Worm (Caenorhabditis elegans) whole organism, young adult: ENCODE results near the gene col-73.

ENCODE experiments used
- C17E4.6 ChIP-seq: fragments of 200-800 bp; sonication (Bioruptor generic); IDR thresholded peaks from 2 replicates; pipeline ENCODE4 v1.3.6; 2022; ENCODE audit warnings: missing genetic modification reagents, missing genetic modification characterization, missing compliant biosample characterization
- D2030.7 ChIP-seq: fragments of 200-800 bp; sonication (Bioruptor generic); IDR thresholded peaks from 2 replicates; pipeline ENCODE4 v1.3.6; 2022; ENCODE audit warnings: missing genetic modification reagents, missing genetic modification characterization, missing compliant biosample characterization
- F33H1.4 ChIP-seq: fragments of 200-800 bp; sonication (Bioruptor generic); IDR thresholded peaks from 2 replicates; pipeline ENCODE4 v1.3.6; 2022; ENCODE audit warnings: missing genetic modification reagents, missing genetic modification characterization, missing compliant biosample characterization
- F37B4.10 ChIP-seq: fragments of 200-800 bp; sonication (Bioruptor generic); IDR thresholded peaks from 2 replicates; pipeline ENCODE4 v1.3.6; 2022; ENCODE audit warnings: missing genetic modification characterization, missing compliant biosample characterization
- F39B2.1 ChIP-seq: fragments of 200-800 bp; sonication (Bioruptor generic); IDR thresholded peaks from 2 replicates; pipeline ENCODE4 v1.3.6; 2022; ENCODE audit warnings: missing genetic modification reagents, missing genetic modification characterization, missing compliant biosample characterization
- F49E8.2 ChIP-seq: sonication (generic microtip); optimal IDR thresholded peaks from 3 replicates; lab custom pipeline; 2017; ENCODE audit warnings: missing genetic modification characterization, mild to moderate bottlenecking, missing compliant biosample characterization, antibody characterized with exemption, moderate library complexity; ENCODE audit not compliant: insufficient read depth
- F57C9.4 ChIP-seq: sonication (generic microtip); optimal IDR thresholded peaks from 2 replicates; lab custom pipeline; 2017; ENCODE audit warnings: mild to moderate bottlenecking, missing genetic modification characterization, missing compliant biosample characterization
- K11D2.4 ChIP-seq: fragments of 200-800 bp; sonication (Bioruptor generic); IDR thresholded peaks from 2 replicates; pipeline ENCODE4 v1.3.6; 2022; ENCODE audit warnings: missing genetic modification reagents, missing genetic modification characterization, missing compliant biosample characterization
- Y67H2A.10 ChIP-seq: fragments of 200-800 bp; sonication (Bioruptor generic); conservative IDR thresholded peaks from 2 replicates; pipeline ENCODE4 v1.3.6; 2022; ENCODE audit warnings: missing genetic modification reagents, missing genetic modification characterization, missing compliant biosample characterization
- attf-5 ChIP-seq: fragments of 200-800 bp; sonication (Bioruptor generic); optimal IDR thresholded peaks from 2 replicates; lab custom pipeline; 2018; ENCODE audit warnings: mild to moderate bottlenecking, missing genetic modification characterization, missing compliant biosample characterization
- cebp-1 ChIP-seq, 2 experiments: fragments of 200-800 bp in 1 of 2; sonication (Bioruptor generic) in 1 of 2; sonication (generic microtip) in 1 of 2; IDR thresholded peaks in 1 of 2; optimal IDR thresholded peaks in 1 of 2; 2 replicates each; pipeline versions ENCODE4 v1.3.6 to Lab custom; 2017 to 2022; ENCODE audit warnings: missing compliant biosample characterization in 2 of 2, missing genetic modification characterization in 2 of 2, mild to moderate bottlenecking in 1 of 2, missing genetic modification reagents in 1 of 2, moderate library complexity in 1 of 2
- cebp-2 ChIP-seq: fragments of 200-800 bp; sonication (Bioruptor generic); IDR thresholded peaks from 2 replicates; pipeline ENCODE4 v1.3.6; 2022; ENCODE audit warnings: missing genetic modification characterization, missing compliant biosample characterization
- ceh-27 ChIP-seq: fragments of 200-800 bp; sonication (Bioruptor generic); optimal IDR thresholded peaks from 2 replicates; lab custom pipeline; 2018; ENCODE audit warnings: mild to moderate bottlenecking, missing genetic modification characterization, moderate library complexity, missing compliant biosample characterization
- ceh-58 ChIP-seq: fragments of 200-800 bp; sonication (Bioruptor generic); IDR thresholded peaks from 2 replicates; pipeline ENCODE4 v1.3.6; 2022; ENCODE audit warnings: missing genetic modification characterization, missing compliant biosample characterization
- ceh-79 ChIP-seq: sonication (generic microtip); optimal IDR thresholded peaks from 2 replicates; lab custom pipeline; 2017; ENCODE audit warnings: mild to moderate bottlenecking, missing genetic modification characterization, missing compliant biosample characterization
- ceh-91 ChIP-seq: fragments of 200-800 bp; sonication (Bioruptor generic); IDR thresholded peaks from 2 replicates; pipeline ENCODE4 v1.3.6; 2022; ENCODE audit warnings: missing genetic modification reagents, missing genetic modification characterization, missing compliant biosample characterization
- dox-1 ChIP-seq: fragments of 200-800 bp; sonication (Bioruptor generic); IDR thresholded peaks from 2 replicates; pipeline ENCODE4 v1.3.6; 2022; ENCODE audit warnings: missing genetic modification reagents, missing genetic modification characterization, missing compliant biosample characterization
- efl-1 ChIP-seq: fragments of 150-350 bp; optimal IDR thresholded peaks from 2 replicates; lab custom pipeline; 2014; ENCODE audit warnings: missing biosample characterization, missing genetic modification reagents, missing genetic modification characterization
- egl-44 ChIP-seq: fragments of 200-800 bp; sonication (Bioruptor generic); IDR thresholded peaks from 2 replicates; pipeline ENCODE4 v1.3.6; 2022; ENCODE audit warnings: missing genetic modification reagents, missing genetic modification characterization, missing compliant biosample characterization
- egrh-3 ChIP-seq: fragments of 200-800 bp; sonication (Bioruptor generic); IDR thresholded peaks from 2 replicates; pipeline ENCODE4 v1.3.6; 2022; ENCODE audit warnings: missing genetic modification reagents, missing genetic modification characterization, missing compliant biosample characterization
- ekl-4 ChIP-seq: fragments of 200-800 bp; sonication (Bioruptor generic); IDR thresholded peaks from 2 replicates; pipeline ENCODE4 v1.3.6; 2022; ENCODE audit warnings: missing genetic modification reagents, missing genetic modification characterization, missing compliant biosample characterization
- ets-4 ChIP-seq: fragments of 200-800 bp; sonication (Bioruptor generic); optimal IDR thresholded peaks from 2 replicates; lab custom pipeline; 2018; ENCODE audit warnings: mild to moderate bottlenecking, missing genetic modification characterization, missing compliant biosample characterization
- gei-17 ChIP-seq: fragments of 200-800 bp; sonication (Bioruptor generic); optimal IDR thresholded peaks from 2 replicates; lab custom pipeline; 2018; ENCODE audit warnings: mild to moderate bottlenecking, missing genetic modification characterization, missing compliant biosample characterization
- him-1 ChIP-seq: sonication (generic microtip); optimal IDR thresholded peaks from 2 replicates; lab custom pipeline; 2016; ENCODE audit warnings: missing genotype, missing genetic modification reagents, missing genetic modification characterization, missing compliant biosample characterization
- hmg-1.2 ChIP-seq: fragments of 200-800 bp; sonication (Bioruptor generic); IDR thresholded peaks from 2 replicates; pipeline ENCODE4 v1.3.6; 2022; ENCODE audit warnings: missing genetic modification reagents, missing genetic modification characterization, missing compliant biosample characterization
- hrde-1 ChIP-seq: sonication (generic microtip); optimal IDR thresholded peaks from 2 replicates; lab custom pipeline; 2016; ENCODE audit warnings: missing genetic modification characterization, mild to moderate bottlenecking, missing compliant biosample characterization, moderate library complexity, missing genotype, missing genetic modification reagents, borderline replicate concordance
- hsf-1 ChIP-seq: fragments of 200-800 bp; sonication (Bioruptor generic); IDR thresholded peaks from 2 replicates; pipeline ENCODE4 v1.3.6; 2022; ENCODE audit warnings: missing genetic modification reagents, missing genetic modification characterization, missing compliant biosample characterization
- lin-26 ChIP-seq: fragments of 200-800 bp; sonication (Bioruptor generic); IDR thresholded peaks from 2 replicates; pipeline ENCODE4 v1.3.6; 2022; ENCODE audit warnings: missing genetic modification reagents, missing genetic modification characterization, missing compliant biosample characterization
- lin-40 ChIP-seq: sonication (generic microtip); optimal IDR thresholded peaks from 2 replicates; lab custom pipeline; 2016; ENCODE audit warnings: missing genetic modification characterization, mild to moderate bottlenecking, missing compliant biosample characterization, missing genotype, missing genetic modification reagents
- lin-54 ChIP-seq: fragments of 200-800 bp; sonication (Bioruptor generic); optimal IDR thresholded peaks from 2 replicates; lab custom pipeline; 2018; ENCODE audit warnings: mild to moderate bottlenecking, missing genetic modification characterization, missing compliant biosample characterization
- lir-1 ChIP-seq: fragments of 200-800 bp; sonication (Bioruptor generic); conservative IDR thresholded peaks from 2 replicates; pipeline ENCODE4 v1.3.6; 2022; ENCODE audit warnings: missing genetic modification reagents, missing genetic modification characterization, missing compliant biosample characterization
- lsl-1 ChIP-seq: fragments of 200-800 bp; sonication (Bioruptor generic); optimal IDR thresholded peaks from 2 replicates; lab custom pipeline; 2018; ENCODE audit warnings: mild to moderate bottlenecking, missing genetic modification characterization, moderate library complexity, missing compliant biosample characterization
- madf-6 ChIP-seq: fragments of 200-800 bp; sonication (Bioruptor generic); IDR thresholded peaks from 2 replicates; pipeline ENCODE4 v1.3.6; 2022; ENCODE audit warnings: missing genetic modification reagents, missing genetic modification characterization, missing compliant biosample characterization
- madf-8 ChIP-seq: fragments of 200-800 bp; sonication (Bioruptor generic); conservative IDR thresholded peaks from 2 replicates; pipeline ENCODE4 v1.3.6; 2022; ENCODE audit warnings: missing genetic modification reagents, missing genetic modification characterization, missing compliant biosample characterization
- mcd-1 ChIP-seq: fragments of 200-800 bp; sonication (Bioruptor generic); IDR thresholded peaks from 2 replicates; pipeline ENCODE4 v1.3.6; 2022; ENCODE audit warnings: missing genetic modification reagents, missing genetic modification characterization, missing compliant biosample characterization
- pbrm-1 ChIP-seq: fragments of 200-800 bp; sonication (Bioruptor generic); IDR thresholded peaks from 2 replicates; pipeline ENCODE4 v1.3.6; 2022; ENCODE audit warnings: missing genetic modification reagents, missing genetic modification characterization, missing compliant biosample characterization
- rcor-1 ChIP-seq: fragments of 200-800 bp; sonication (Bioruptor generic); IDR thresholded peaks from 2 replicates; pipeline ENCODE4 v1.3.6; 2022; ENCODE audit warnings: missing genetic modification reagents, missing genetic modification characterization, missing compliant biosample characterization
- somi-1 ChIP-seq: fragments of 200-800 bp; sonication (Bioruptor generic); optimal IDR thresholded peaks from 2 replicates; lab custom pipeline; 2018; ENCODE audit warnings: mild to moderate bottlenecking, missing genetic modification characterization, missing compliant biosample characterization
- tbp1 ChIP-seq: fragments of 200-800 bp; sonication (Bioruptor generic); optimal IDR thresholded peaks from 2 replicates; lab custom pipeline; 2018; ENCODE audit warnings: mild to moderate bottlenecking, missing genetic modification characterization, missing compliant biosample characterization
- tlf-1 ChIP-seq: fragments of 200-800 bp; sonication (Bioruptor generic); optimal IDR thresholded peaks from 2 replicates; lab custom pipeline; 2018; ENCODE audit warnings: mild to moderate bottlenecking, missing genetic modification characterization, missing compliant biosample characterization
- xnd-1 ChIP-seq: sonication (generic microtip); optimal IDR thresholded peaks from 2 replicates; lab custom pipeline; 2016; ENCODE audit warnings: missing genotype, missing genetic modification reagents, missing genetic modification characterization, missing compliant biosample characterization
- zfh-2 ChIP-seq: fragments of 200-800 bp; sonication (Bioruptor generic); conservative IDR thresholded peaks from 2 replicates; pipeline ENCODE4 v1.3.6; 2022; ENCODE audit warnings: missing genetic modification reagents, missing genetic modification characterization, missing compliant biosample characterization
- ztf-18 ChIP-seq: sonication (generic microtip); optimal IDR thresholded peaks from 2 replicates; lab custom pipeline; 2016; ENCODE audit warnings: missing genotype, mild to moderate bottlenecking, missing genetic modification characterization, missing compliant biosample characterization
- ztf-22 ChIP-seq: fragments of 200-800 bp; sonication (Bioruptor generic); optimal IDR thresholded peaks from 2 replicates; lab custom pipeline; 2018; ENCODE audit warnings: mild to moderate bottlenecking, missing genetic modification characterization, moderate library complexity, missing compliant biosample characterization

col-73 gene

DNA sequence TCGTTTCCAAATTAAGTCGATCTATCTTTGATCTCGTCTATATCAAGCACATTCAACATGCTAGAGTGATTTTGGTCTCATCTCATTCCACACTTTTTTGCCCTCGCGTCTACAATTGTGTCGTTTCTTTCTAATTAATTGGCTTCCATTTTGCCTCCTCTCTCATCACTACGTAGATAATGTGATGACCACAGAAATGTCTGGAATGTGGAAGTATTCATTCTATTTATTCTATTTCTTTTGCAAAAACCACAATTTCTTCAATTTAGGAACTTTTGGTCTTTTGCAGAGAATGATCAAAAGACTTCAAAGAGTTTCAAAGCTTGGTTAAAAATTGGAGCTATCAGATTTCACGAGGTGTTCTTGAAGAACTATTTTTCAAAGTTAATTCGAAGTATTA, 42.6 kb upstream of the col-73 start (continued):
- no peak for TF ChIP-seq ceh-58 (GFP tag; lab: Robert Waterston, UW)
- no peak for TF ChIP-seq C17E4.6 (GFP tag; lab: Robert Waterston, UW)
- no peak for TF ChIP-seq hrde-1

DNA sequence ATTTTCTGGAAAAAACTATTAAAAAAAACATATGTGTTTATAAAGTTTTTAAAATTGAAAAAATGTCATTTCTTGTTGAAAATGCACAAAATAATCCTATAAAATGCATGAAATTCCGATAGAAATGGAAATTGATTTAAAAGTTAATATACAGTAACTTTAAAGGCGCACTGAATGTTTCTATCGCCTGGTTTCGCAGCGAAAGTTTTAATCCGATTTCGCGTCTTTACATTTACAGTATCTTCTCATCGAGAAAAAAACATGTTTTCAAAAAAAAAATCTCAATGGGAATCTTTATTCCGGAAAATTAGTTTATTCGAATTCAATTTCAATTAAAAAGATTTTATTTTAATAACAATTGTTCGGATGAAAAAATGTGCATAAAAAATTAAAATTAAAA, 41.3 kb upstream of the col-73 start, which contains the start of gene R05F9.11:
TSS of gene R05F9.11 (minus strand) at position 5 of the 400 bp plus-strand sequence.
- peak; percentile 90 for TF ChIP-seq xnd-1 (tag; lab: Kevin White, UChicago)
- TF ChIP-seq lin-54 (GFP tag; lab: Kevin White, UChicago) = peak; percentile 45
- no peak for TF ChIP-seq dox-1
- TF ChIP-seq egrh-3 (GFP tag; lab: Robert Waterston, UW) = no peak
- TF ChIP-seq F33H1.4 (GFP tag; lab: Robert Waterston, UW) = peak; percentile 95
- no peak for TF ChIP-seq lin-40
- 0 out of 2 replicates have a peak, but pooled peaks have one; percentile 52 for TF ChIP-seq ceh-91 (GFP tag; lab: Robert Waterston, UW)
- peak; percentile 42 for TF ChIP-seq tbp1 (GFP tag; lab: Kevin White, UChicago)
- TF ChIP-seq him-1 = peak; percentile 79
- no peak for TF ChIP-seq ets-4 (GFP tag; lab: Kevin White, UChicago)
- TF ChIP-seq rcor-1 (GFP tag; lab: Robert Waterston, UW) = 0 out of 2 replicates have a peak, but pooled peaks have one; percentile 11
- TF ChIP-seq ekl-4 = no peak
- no peak for TF ChIP-seq lin-26 (GFP tag; lab: Robert Waterston, UW)
- no peak for TF ChIP-seq ceh-27
- TF ChIP-seq D2030.7 = peak; percentile 66
- TF ChIP-seq madf-6 (GFP tag; lab: Robert Waterston, UW) = peak; percentile 93
- no peak for TF ChIP-seq gei-17
- TF ChIP-seq ztf-22 (GFP tag; lab: Kevin White, UChicago) = no peak
- no peak for TF ChIP-seq cebp-2 (GFP tag; lab: Robert Waterston, UW)
- 0 out of 2 replicates have a peak, but pooled peaks have one; percentile 18 for TF ChIP-seq mcd-1 (GFP tag; lab: Robert Waterston, UW)
- no peak for TF ChIP-seq K11D2.4 (GFP tag; lab: Robert Waterston, UW)
- TF ChIP-seq F49E8.2 = peak; percentile 43
- peak; percentile 4 for TF ChIP-seq tlf-1
- TF ChIP-seq F39B2.1 (GFP tag; lab: Robert Waterston, UW) = no peak
- TF ChIP-seq lir-1 (GFP tag; lab: Robert Waterston, UW) = no peak
- 0 out of 2 replicates have a peak, but pooled peaks have one; percentile 40 for TF ChIP-seq hsf-1 (GFP tag; lab: Robert Waterston, UW)
- TF ChIP-seq Y67H2A.10 = no peak
- peak; percentile 87 for TF ChIP-seq madf-8 (GFP tag; lab: Robert Waterston, UW)
- TF ChIP-seq lsl-1 (GFP tag; lab: Kevin White, UChicago) = peak; percentile 94
- TF ChIP-seq egl-44 (GFP tag; lab: Robert Waterston, UW) = no peak
- no peak for TF ChIP-seq F37B4.10 (GFP tag; lab: Robert Waterston, UW)
- TF ChIP-seq efl-1 (GFP tag; lab: Kevin White, UChicago) = peak; percentile 27
- no peak for TF ChIP-seq ztf-18 (tag; lab: Kevin White, UChicago)
- no peak for TF ChIP-seq ceh-79 (tag; lab: Kevin White, UChicago)
- no peak for TF ChIP-seq somi-1

DNA sequence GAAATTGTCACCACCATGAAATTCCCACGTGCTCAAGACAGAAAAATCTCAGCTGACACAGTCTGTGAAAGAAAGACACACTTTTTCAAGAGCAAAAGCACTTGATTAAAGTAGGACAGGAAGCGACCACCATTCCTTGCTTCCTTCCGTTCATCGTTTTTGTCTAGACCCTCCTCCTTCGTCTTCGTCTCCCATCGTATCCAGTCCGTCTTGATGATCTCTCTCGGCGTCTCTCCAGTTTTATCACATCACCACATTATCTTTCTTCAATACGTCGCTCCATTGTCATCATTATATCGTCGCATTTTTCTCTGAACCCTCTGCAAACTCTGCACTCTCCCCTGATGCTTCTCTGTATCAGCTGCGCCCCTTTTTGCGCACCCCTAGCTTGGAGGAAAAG, 35.2 kb upstream of the col-73 start:
- TF ChIP-seq dox-1 (no peak), egl-44 (GFP tag; lab: Robert Waterston, UW) (no peak), attf-5 (GFP tag; lab: Kevin White, UChicago) (peak; percentile 22), hmg-1.2 (peak; percentile 40; the same call in 1 of the 2 replicates), lin-40 (peak; percentile 24), pbrm-1 (GFP tag; lab: Robert Waterston, UW) (no peak), zfh-2 (GFP tag; lab: Robert Waterston, UW) (0 out of 2 replicates have a peak, but pooled peaks have one; percentile 35), K11D2.4 (GFP tag; lab: Robert Waterston, UW) (0 out of 2 replicates have a peak, but pooled peaks have one; percentile 9), cebp-1 (GFP tag; IDR thresholded peaks at IDR 0.05; lab: Robert Waterston, UW) (no peak), cebp-1 (tag; optimal IDR thresholded peaks at IDR 0.05; lab: Kevin White, UChicago) (peak; percentile 20), F57C9.4 (tag; lab: Kevin White, UChicago) (no peak)
- TF ChIP-seq, all 124 proteins: peak for 6
